Worm (Caenorhabditis elegans) whole organism, L4/young adult: Measurements from ENCODE around the gene F13E6.2.

Experiments used
- W03F9.2 ChIP-seq: fragments of 150-350 bp; optimal IDR thresholded peaks from 2 replicates; lab custom pipeline; 2014; ENCODE audit warnings: missing biosample characterization, missing genetic modification characterization
- dao-5 ChIP-seq: sonication (generic microtip); optimal IDR thresholded peaks from 2 replicates; lab custom pipeline; 2016; ENCODE audit warnings: missing genotype, missing genetic modification characterization, moderate library complexity, missing compliant biosample characterization
- him-1 ChIP-seq: sonication (generic microtip); optimal IDR thresholded peaks from 2 replicates; lab custom pipeline; 2016; ENCODE audit warnings: missing genotype, missing genetic modification reagents, missing genetic modification characterization, missing compliant biosample characterization

Gene F13E6.2

ce11 chrX:10647590-10648105, 26.5 kb downstream of the F13E6.2 start:
- TF ChIP-seq W03F9.2 (tag; lab: Kevin White, UChicago) (no peak), dao-5 (tag; lab: Kevin White, UChicago) (no peak), him-1 (tag; lab: Kevin White, UChicago) (no peak)

- no peak for TF ChIP-seq him-1 (tag; lab: Kevin White, UChicago)
- TF ChIP-seq W03F9.2 (tag; lab: Kevin White, UChicago) = no peak
- no peak for TF ChIP-seq dao-5 (tag; lab: Kevin White, UChicago)
Observed at ce11 chrX:10645148-10645547, 29.0 kb downstream of the F13E6.2 start.

- TF ChIP-seq dao-5 (tag; lab: Kevin White, UChicago) (no peak), W03F9.2 (tag; lab: Kevin White, UChicago) (no peak), him-1 (tag; lab: Kevin White, UChicago) (no peak)
Observed at ce11 chrX:10640578-10640977, 33.5 kb downstream of the F13E6.2 start.

DNA sequence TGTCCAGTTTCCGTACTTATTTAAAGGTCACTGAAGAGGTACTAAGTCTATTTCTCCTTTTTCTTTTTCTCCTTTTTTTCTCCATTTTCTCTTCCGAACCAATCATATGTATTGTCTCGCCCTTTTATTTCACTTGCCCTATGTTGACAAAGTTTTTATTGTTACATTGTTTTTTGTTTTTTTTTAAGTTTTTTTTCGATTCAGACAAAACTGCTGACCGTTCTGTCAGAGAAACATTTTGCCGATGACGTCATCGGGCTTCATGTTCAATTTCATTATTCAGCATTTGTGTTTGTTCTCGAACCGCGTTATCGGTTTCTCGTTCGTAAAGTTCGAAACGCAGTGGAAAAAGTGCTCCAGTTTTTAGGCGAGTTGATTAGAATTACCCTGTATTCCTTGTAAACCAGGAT, 34.7 kb downstream of the F13E6.2 start:
- no peak for TF ChIP-seq W03F9.2 (tag; lab: Kevin White, UChicago)
- TF ChIP-seq dao-5 (tag; lab: Kevin White, UChicago) = no peak
- no peak for TF ChIP-seq him-1 (tag; lab: Kevin White, UChicago)

DNA sequence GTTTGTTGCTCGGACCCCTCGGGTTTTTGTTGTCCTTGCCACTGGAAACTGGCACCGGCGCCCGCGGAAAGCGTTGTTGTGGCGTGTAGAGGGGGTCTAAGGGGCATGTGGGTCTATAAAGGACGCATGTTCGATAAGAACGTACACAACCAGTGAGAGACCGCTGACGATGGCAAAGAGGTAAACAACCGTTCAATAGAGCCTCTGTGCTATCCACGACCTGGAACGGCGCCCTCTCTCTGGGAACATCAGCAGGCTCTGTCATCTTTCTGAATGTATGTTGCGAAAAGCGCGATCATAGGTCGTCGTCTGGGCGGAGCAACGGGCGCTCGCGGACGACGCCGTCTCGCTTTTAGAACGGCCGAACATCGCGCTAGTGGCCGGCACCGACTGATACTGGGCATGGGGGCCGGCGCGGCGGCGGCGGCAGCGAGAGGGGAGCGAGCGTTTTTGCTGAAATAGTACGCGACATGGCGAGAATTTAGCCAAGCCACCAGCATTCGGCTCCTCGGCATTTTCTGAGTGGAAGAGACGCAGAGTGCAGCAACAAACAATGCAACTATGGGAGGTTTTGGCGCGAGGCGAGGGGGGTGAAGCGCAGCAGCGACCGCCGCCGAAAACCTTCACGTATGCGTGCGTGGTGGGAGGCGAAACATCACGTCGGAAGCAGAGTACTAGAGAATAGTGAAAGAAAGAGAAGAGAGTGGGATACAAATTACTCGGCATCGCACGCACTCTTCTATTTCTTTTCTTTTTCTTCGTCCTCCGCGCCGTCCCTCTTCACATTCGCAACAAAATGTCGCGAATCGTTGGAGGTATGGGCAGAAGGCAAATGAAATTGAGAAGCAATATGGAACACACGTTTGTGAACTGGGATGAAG, 36.8 kb downstream of the F13E6.2 start:
- TF ChIP-seq him-1 (tag; lab: Kevin White, UChicago) = peak; percentile 95
- peak; percentile 41 for TF ChIP-seq dao-5 (tag; lab: Kevin White, UChicago)
- TF ChIP-seq W03F9.2 (tag; lab: Kevin White, UChicago) = peak; percentile 0

DNA sequence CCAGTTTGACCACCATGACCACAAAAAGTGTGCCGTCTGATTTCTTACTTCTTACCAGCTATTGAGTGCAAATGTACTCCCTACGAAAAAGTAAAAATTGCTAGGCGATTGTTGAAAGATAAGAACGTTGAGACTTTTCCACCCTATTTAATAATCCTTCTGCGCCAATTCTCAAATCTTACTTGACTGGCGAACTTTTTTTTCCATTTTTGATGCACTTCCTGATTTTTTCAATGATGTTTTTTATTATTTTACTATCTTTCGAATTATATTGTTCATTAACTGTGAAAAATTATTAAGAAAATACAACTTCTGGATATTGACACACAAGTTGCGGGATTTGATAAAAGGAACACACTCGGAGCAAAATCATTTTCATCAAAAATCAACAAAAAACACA, 38.5 kb downstream of the F13E6.2 start, which contains the start of gene daf-12:
TSS of gene daf-12 (plus strand) at position 301 of the 400 bp plus-strand sequence.
- no peak for TF ChIP-seq him-1 (tag; lab: Kevin White, UChicago)
- TF ChIP-seq dao-5 (tag; lab: Kevin White, UChicago) = no peak
- TF ChIP-seq W03F9.2 (tag; lab: Kevin White, UChicago) = no peak

DNA sequence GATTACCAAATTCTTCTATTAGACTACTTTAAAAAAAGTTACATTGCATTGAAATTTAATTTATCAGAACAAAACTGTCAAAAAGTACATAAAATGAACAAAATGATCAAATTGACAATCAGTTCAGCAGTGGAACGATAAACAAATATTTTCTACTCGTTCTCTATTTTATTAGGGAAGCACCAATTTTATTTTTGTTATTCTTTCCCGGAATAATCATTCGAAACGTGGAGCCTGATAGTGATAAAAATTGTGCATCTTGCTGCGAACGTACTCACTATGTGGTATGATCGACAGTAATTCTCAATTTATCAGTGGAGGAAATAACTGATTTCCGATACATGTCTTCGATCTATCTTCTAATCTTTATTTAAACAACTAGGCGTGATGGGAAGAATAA, 42.2 kb downstream of the F13E6.2 start:
- TF ChIP-seq W03F9.2 (tag; lab: Kevin White, UChicago) (no peak), dao-5 (tag; lab: Kevin White, UChicago) (no peak), him-1 (tag; lab: Kevin White, UChicago) (no peak)

ce11 chrX:10630952-10631351, 43.1 kb downstream of the F13E6.2 start:
- TF ChIP-seq W03F9.2 (tag; lab: Kevin White, UChicago) = no peak
- no peak for TF ChIP-seq dao-5 (tag; lab: Kevin White, UChicago)

DNA sequence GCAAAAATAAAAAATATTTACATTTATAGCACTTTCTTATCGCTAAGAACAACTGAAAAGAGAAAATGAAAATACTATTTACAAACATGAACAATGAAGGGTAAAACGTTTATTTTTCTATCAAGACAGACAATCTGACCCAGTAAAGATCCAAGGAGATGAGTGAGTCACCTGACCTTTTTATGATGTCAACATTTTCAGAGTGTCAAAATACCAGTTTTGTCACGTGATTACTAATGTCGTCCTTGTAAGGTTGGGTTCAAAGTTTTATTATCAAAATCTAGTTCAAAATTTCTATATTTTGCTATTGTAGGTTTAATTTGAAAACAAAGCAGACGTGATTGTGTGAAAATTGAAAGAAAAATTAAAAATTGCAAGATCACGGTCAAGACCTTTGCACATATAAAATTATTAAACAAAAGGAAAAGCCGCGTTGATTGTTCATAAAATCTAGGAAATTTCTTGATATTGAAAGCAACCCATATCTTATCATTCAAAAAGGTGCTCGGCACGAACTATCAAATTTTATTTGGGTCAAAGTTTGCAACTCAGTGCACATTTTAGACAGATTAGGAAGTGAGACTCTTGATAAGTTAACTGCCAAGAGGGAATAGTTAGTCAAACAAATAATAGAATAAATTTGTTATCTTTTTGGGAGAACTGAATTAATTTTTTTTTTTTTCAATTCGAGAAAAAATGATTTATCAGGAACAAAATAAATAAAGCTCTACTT, 43.9 kb downstream of the F13E6.2 start:
- TF ChIP-seq him-1 (tag; lab: Kevin White, UChicago) (no peak), W03F9.2 (tag; lab: Kevin White, UChicago) (no peak)

DNA sequence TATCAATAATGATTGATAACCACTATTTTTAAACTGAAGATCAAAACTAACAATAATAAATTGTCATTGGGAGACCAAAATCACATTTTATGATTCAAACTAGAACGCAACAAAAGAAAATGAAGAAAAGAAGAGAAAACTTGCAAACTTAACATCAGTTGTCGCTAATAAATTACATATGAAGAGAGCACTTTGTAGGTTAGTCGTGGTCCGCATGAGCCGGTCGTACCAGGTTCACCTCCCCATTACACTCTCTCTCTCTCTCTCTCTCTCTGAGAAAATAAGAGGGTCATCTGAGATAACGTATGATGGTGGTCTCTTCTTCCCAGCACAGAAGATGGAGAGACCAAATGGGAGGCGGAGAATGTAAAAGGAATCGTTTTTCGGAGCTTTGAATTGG, 45.0 kb downstream of the F13E6.2 start:
- TF ChIP-seq W03F9.2 (tag; lab: Kevin White, UChicago) = no peak
- TF ChIP-seq dao-5 (tag; lab: Kevin White, UChicago) = no peak
- TF ChIP-seq him-1 (tag; lab: Kevin White, UChicago) = no peak

- no peak for TF ChIP-seq him-1 (tag; lab: Kevin White, UChicago)
- no peak for TF ChIP-seq dao-5 (tag; lab: Kevin White, UChicago)
- TF ChIP-seq W03F9.2 (tag; lab: Kevin White, UChicago) = no peak
Observed at ce11 chrX:10628454-10628853, 45.6 kb downstream of the F13E6.2 start, which contains the start of gene M79.2. TSS of gene M79.2 (minus strand) at chrX:10628807.

DNA sequence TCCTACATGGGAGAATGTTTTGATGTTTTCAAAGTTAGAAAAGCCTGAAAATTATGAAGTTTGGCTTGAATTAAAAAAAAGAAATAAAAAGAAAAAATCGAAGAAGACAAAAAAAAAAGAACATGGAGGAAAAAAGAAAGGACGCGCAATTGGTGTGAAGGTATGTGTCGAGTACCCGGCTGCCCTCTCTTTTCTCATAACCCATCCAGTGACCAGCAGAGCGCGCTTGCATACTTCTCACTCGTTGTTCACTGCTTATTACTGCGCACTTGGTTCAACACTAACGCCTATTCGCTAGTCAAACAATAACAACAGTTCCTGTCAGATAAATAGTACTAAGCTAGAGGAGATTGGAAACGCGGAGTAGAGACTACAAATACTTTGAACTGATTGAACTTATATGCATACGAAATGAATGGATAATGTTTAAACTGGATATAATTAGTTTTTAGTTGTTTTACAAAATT, 49.9 kb downstream of the F13E6.2 start, which contains the start of gene abl-1:
TSS of gene abl-1 (minus strand) at position 51 of the 467 bp plus-strand sequence.
- TF ChIP-seq W03F9.2 (tag; lab: Kevin White, UChicago) (no peak), him-1 (tag; lab: Kevin White, UChicago) (no peak), dao-5 (tag; lab: Kevin White, UChicago) (no peak)

ce11 chrX:10623119-10623518, 51.0 kb downstream of the F13E6.2 start:
- TF ChIP-seq dao-5 (tag; lab: Kevin White, UChicago) (no peak), W03F9.2 (tag; lab: Kevin White, UChicago) (no peak), him-1 (tag; lab: Kevin White, UChicago) (no peak)
